Fruit fly (Drosophila melanogaster): Measurements from ENCODE around the gene CG3225.
A peak's percentile ranks its signal among the peaks of the same experiment; 100 is the strongest.

Gene CG3225

DNA sequence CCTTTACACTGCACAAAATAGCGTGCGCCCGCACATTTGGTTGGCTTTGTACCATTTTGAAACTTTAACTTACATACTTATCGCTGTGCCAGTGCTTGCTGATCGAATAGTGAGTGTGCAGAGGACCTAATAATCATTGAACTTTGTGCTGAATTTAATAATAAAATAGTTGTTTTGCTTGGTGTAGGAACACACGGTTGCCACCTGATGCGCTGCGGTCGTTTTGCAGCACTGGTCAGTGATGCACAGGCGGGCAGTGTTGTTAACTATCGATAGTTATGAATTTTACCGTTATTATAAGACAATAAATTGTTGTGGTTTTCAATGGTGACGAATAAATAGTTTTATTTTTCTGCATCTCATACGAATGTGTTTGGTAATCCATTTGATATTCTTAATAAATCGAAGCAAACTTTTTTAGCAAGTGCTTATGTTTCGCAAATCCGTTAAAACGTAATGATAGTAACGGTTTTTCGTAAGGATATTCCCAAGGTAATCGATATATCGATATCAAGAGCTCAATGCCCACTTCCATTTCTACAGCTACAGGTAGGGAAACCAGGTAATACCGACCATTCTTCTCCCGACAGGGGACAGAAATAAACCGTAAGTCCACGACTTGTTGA lies 19.8 kb upstream of the CG3225 start, which contains the start of the genes tank and CG12194 (continued):
- peak; percentile 100 for TF ChIP-seq Ptx1 (GFP tag; IDR thresholded peaks at IDR 0.05)
- peak; percentile 26 for TF ChIP-seq CG15479 (GFP tag; optimal IDR thresholded peaks at IDR 0.05)
- peak; percentile 97 for TF ChIP-seq Dek (tag; optimal IDR thresholded peaks at IDR 0.05)
- peak; percentile 99 for TF ChIP-seq Rx (GFP tag; IDR thresholded peaks at IDR 0.05)
- peak; percentile 99 for TF ChIP-seq CG7839 (tag; optimal IDR thresholded peaks at IDR 0.05)
- TF ChIP-seq HmgD (GFP tag; optimal IDR thresholded peaks at IDR 0.05), result peak; percentile 99
- TF ChIP-seq jing (GFP tag; optimal IDR thresholded peaks at IDR 0.05), result peak; percentile 99
- peak; percentile 97 for TF ChIP-seq CG9215 (GFP tag; IDR thresholded peaks at IDR 0.05)
- peak; percentile 99 for TF ChIP-seq maf-S (GFP tag; optimal IDR thresholded peaks at IDR 0.05)
- peak; percentile 90 for TF ChIP-seq CG8281 (tag; optimal IDR thresholded peaks at IDR 0.05)
- TF ChIP-seq tio (GFP tag; optimal IDR thresholded peaks at IDR 0.05), result peak; percentile 99
- TF ChIP-seq CG17568 (GFP tag; optimal IDR thresholded peaks at IDR 0.05), result peak; percentile 98
- peak; percentile 91 for TF ChIP-seq twi (tag; optimal IDR thresholded peaks at IDR 0.05)
- TF ChIP-seq CG5953 (GFP tag; IDR thresholded peaks at IDR 0.05), result peak; percentile 99
- peak; percentile 99 for TF ChIP-seq CHES-1-like (GFP tag; optimal IDR thresholded peaks at IDR 0.05)
- peak; percentile 31 for TF ChIP-seq kni (GFP tag; optimal IDR thresholded peaks at IDR 0.05)
- peak; percentile 99 for TF ChIP-seq CG12391 (tag; optimal IDR thresholded peaks at IDR 0.05)
- TF ChIP-seq corto (GFP tag; optimal IDR thresholded peaks at IDR 0.05), result peak; percentile 96
- TF ChIP-seq scrt (GFP tag; optimal IDR thresholded peaks at IDR 0.05), result peak; percentile 95
- TF ChIP-seq ewg (GFP tag; optimal IDR thresholded peaks at IDR 0.05), result peak; percentile 99
- peak; percentile 96 for TF ChIP-seq CG17186 (GFP tag; optimal IDR thresholded peaks at IDR 0.05)
- TF ChIP-seq pzg (GFP tag; optimal IDR thresholded peaks at IDR 0.05), result peak; percentile 87
- peak; percentile 99 for TF ChIP-seq chif (GFP tag; optimal IDR thresholded peaks at IDR 0.05)
- TF ChIP-seq trem (tag; optimal IDR thresholded peaks at IDR 0.05), result peak; percentile 96
- peak; percentile 99 for TF ChIP-seq CG10979 (tag; optimal IDR thresholded peaks at IDR 0.05)
- no peak for TF ChIP-seq D (optimal IDR thresholded peaks at IDR 0.05)
- peak; percentile 98 for TF ChIP-seq D (GFP tag; optimal IDR thresholded peaks at IDR 0.05)
- TF ChIP-seq org-1 (GFP tag; optimal IDR thresholded peaks at IDR 0.05), result peak; percentile 99
- peak; percentile 86 for TF ChIP-seq z (GFP tag; IDR thresholded peaks at IDR 0.05)
- peak; percentile 99 for TF ChIP-seq shn (GFP tag; optimal IDR thresholded peaks at IDR 0.05)
- TF ChIP-seq Dip3 (GFP tag; optimal IDR thresholded peaks at IDR 0.05), result peak; percentile 98
- TF ChIP-seq tin (GFP tag; optimal IDR thresholded peaks at IDR 0.05), result peak; percentile 99
- TF ChIP-seq klu (GFP tag; IDR thresholded peaks at IDR 0.05), result peak; percentile 98
- TF ChIP-seq CG9437 (GFP tag; optimal IDR thresholded peaks at IDR 0.05), result peak; percentile 99
- peak; percentile 94 for TF ChIP-seq CG12104 (GFP tag; optimal IDR thresholded peaks at IDR 0.05)
- TF ChIP-seq Med (GFP tag), result peak; percentile 100
- peak; percentile 99 for TF ChIP-seq Atf6 (GFP tag; IDR thresholded peaks at IDR 0.05)
- peak; percentile 99 for TF ChIP-seq CG12942 (GFP tag; optimal IDR thresholded peaks at IDR 0.05)
- peak; percentile 99 for TF ChIP-seq ranshi (GFP tag; IDR thresholded peaks at IDR 0.05)
- TF ChIP-seq wor (GFP tag; IDR thresholded peaks at IDR 0.05), result peak; percentile 99
- TF ChIP-seq odd (GFP tag; optimal IDR thresholded peaks at IDR 0.05), result peak; percentile 96
- TF ChIP-seq pita (GFP tag; optimal IDR thresholded peaks at IDR 0.05), result no peak
- peak; percentile 99 for TF ChIP-seq Nf-YA (GFP tag; IDR thresholded peaks at IDR 0.05)
- peak; percentile 99 for TF ChIP-seq CG11456 (GFP tag; IDR thresholded peaks at IDR 0.05)
- TF ChIP-seq CG31441 (GFP tag; IDR thresholded peaks at IDR 0.05), result peak; percentile 97
- TF ChIP-seq Meics (GFP tag; optimal IDR thresholded peaks at IDR 0.05), result peak; percentile 99
- peak; percentile 70 for TF ChIP-seq CG34224 (GFP tag; IDR thresholded peaks at IDR 0.05; ENCODE audit: partially characterized antibody)
- TF ChIP-seq H15 (GFP tag; IDR thresholded peaks at IDR 0.05), result peak; percentile 99
- peak; percentile 99 for TF ChIP-seq oc (tag; optimal IDR thresholded peaks at IDR 0.05)
- peak; percentile 99 for TF ChIP-seq CG17359 (tag; optimal IDR thresholded peaks at IDR 0.05)

Data from whole organism, embryonic.